Worm (Caenorhabditis elegans) whole organism, mixed stage, embryonic: ENCODE data around the gene mfsd-12.

Source experiments
- blmp-1 ChIP-seq: fragments of 150-350 bp; optimal IDR thresholded peaks from 2 replicates; lab custom pipeline; 2014; ENCODE audit warnings: missing biosample characterization, missing genetic modification characterization
- ceh-83 ChIP-seq: fragments of 200-800 bp; sonication (Bioruptor generic); optimal IDR thresholded peaks from 2 replicates; lab custom pipeline; 2018; ENCODE audit warnings: mild to moderate bottlenecking, missing genetic modification characterization, missing compliant biosample characterization
- ces-1 ChIP-seq: fragments of 150-350 bp; optimal IDR thresholded peaks from 2 replicates; lab custom pipeline; 2014; ENCODE audit warnings: missing biosample characterization, missing genetic modification reagents, missing genetic modification characterization
- elt-1 ChIP-seq: sonication (generic microtip); optimal IDR thresholded peaks from 2 replicates; lab custom pipeline; 2017; ENCODE audit warnings: missing genetic modification characterization, mild to moderate bottlenecking, missing compliant biosample characterization, antibody characterized with exemption, moderate library complexity, borderline replicate concordance; ENCODE audit not compliant: insufficient read depth
- lin-13 ChIP-seq: fragments of 150-350 bp; optimal IDR thresholded peaks from 2 replicates; lab custom pipeline; 2014; ENCODE audit warnings: missing biosample characterization, missing genetic modification characterization
- nhr-237 ChIP-seq: fragments of 150-350 bp; optimal IDR thresholded peaks from 2 replicates; lab custom pipeline; 2014; ENCODE audit warnings: missing biosample characterization, missing genetic modification characterization
- nhr-28 ChIP-seq: fragments of 150-350 bp; optimal IDR thresholded peaks from 2 replicates; lab custom pipeline; 2014; ENCODE audit warnings: missing biosample characterization, missing genetic modification characterization
- pha-4 ChIP-seq: fragments of 150-350 bp; optimal IDR thresholded peaks from 2 replicates; lab custom pipeline; 2018; ENCODE audit warnings: missing biosample characterization, missing genetic modification reagents, missing genetic modification characterization
- snpc-4 ChIP-seq: fragments of 150-350 bp; optimal IDR thresholded peaks from 2 replicates; lab custom pipeline; 2014; ENCODE audit warnings: missing biosample characterization, missing genetic modification characterization
- tbx-8 ChIP-seq: fragments of 200-800 bp; sonication (Bioruptor generic); optimal IDR thresholded peaks from 2 replicates; lab custom pipeline; 2018; ENCODE audit warnings: mild to moderate bottlenecking, missing genetic modification characterization, moderate library complexity, missing compliant biosample characterization
- unc-120 ChIP-seq: sonication (generic microtip); optimal IDR thresholded peaks from 2 replicates; lab custom pipeline; 2017; ENCODE audit warnings: missing genetic modification characterization, missing compliant biosample characterization; ENCODE audit not compliant: poor library complexity, severe bottlenecking

DNA sequence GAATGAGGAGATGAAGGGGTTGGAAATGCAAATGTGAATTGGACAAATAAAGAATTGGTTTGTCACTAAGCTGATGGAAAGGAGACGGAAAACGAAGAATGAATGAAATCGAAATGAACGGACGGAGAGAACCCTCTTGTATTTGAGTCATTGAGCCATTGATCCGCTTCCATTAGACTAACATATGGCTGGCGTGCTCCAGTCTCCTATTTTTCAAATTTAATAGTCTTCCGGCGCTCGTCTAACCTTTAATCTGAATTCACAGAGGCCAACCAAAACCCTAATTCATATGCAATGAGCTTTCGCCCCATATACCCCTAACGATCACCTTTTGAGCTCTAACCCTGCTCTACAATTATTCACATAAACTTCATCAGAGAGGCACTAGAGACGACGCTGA, 45.9 kb upstream of the mfsd-12 start, which contains the start of gene C46C11.3:
- TF ChIP-seq pha-4 (tag; lab: Kevin White, UChicago) (no peak), nhr-237 (tag; lab: Kevin White, UChicago) (no peak), blmp-1 (no peak), tbx-8 (no peak), ceh-83 (GFP tag; lab: Kevin White, UChicago) (no peak), nhr-28 (tag; lab: Kevin White, UChicago) (no peak), elt-1 (no peak), lin-13 (no peak), snpc-4 (no peak), ces-1 (GFP tag; lab: Kevin White, UChicago) (no peak), unc-120 (no peak)
